Worm (Caenorhabditis elegans) whole organism, young adult: Measurements from ENCODE around the gene stdh-4.

Experiments used
- B0019.2 ChIP-seq: fragments of 200-800 bp; sonication (Bioruptor generic); conservative IDR thresholded peaks from 2 replicates; pipeline ENCODE4 v1.3.6; 2022; ENCODE audit warnings: missing genetic modification reagents, missing genetic modification characterization, missing compliant biosample characterization
- F22D6.2 ChIP-seq: sonication (generic microtip); optimal IDR thresholded peaks from 2 replicates; lab custom pipeline; 2016; ENCODE audit warnings: mild to moderate bottlenecking, missing genetic modification characterization, missing compliant biosample characterization
- F33H1.4 ChIP-seq: fragments of 200-800 bp; sonication (Bioruptor generic); IDR thresholded peaks from 2 replicates; pipeline ENCODE4 v1.3.6; 2022; ENCODE audit warnings: missing genetic modification reagents, missing genetic modification characterization, missing compliant biosample characterization
- F39B2.1 ChIP-seq: fragments of 200-800 bp; sonication (Bioruptor generic); IDR thresholded peaks from 2 replicates; pipeline ENCODE4 v1.3.6; 2022; ENCODE audit warnings: missing genetic modification reagents, missing genetic modification characterization, missing compliant biosample characterization
- F49E8.2 ChIP-seq: sonication (generic microtip); optimal IDR thresholded peaks from 3 replicates; lab custom pipeline; 2017; ENCODE audit warnings: missing genetic modification characterization, mild to moderate bottlenecking, missing compliant biosample characterization, antibody characterized with exemption, moderate library complexity; ENCODE audit not compliant: insufficient read depth
- F52B5.7 ChIP-seq: sonication (generic microtip); optimal IDR thresholded peaks from 2 replicates; lab custom pipeline; 2016; ENCODE audit warnings: mild to moderate bottlenecking, missing genetic modification characterization, missing compliant biosample characterization
- F57A8.1 ChIP-seq: fragments of 200-800 bp; sonication (Bioruptor generic); optimal IDR thresholded peaks from 2 replicates; lab custom pipeline; 2018; ENCODE audit warnings: mild to moderate bottlenecking, missing genetic modification characterization, moderate library complexity, missing compliant biosample characterization
- F57C9.4 ChIP-seq: sonication (generic microtip); optimal IDR thresholded peaks from 2 replicates; lab custom pipeline; 2017; ENCODE audit warnings: mild to moderate bottlenecking, missing genetic modification characterization, missing compliant biosample characterization
- T07F8.4 ChIP-seq: sonication (generic microtip); optimal IDR thresholded peaks from 2 replicates; lab custom pipeline; 2016; ENCODE audit warnings: mild to moderate bottlenecking, missing genetic modification characterization, moderate library complexity, missing compliant biosample characterization
- Y95B8A.8 ChIP-seq: fragments of 200-800 bp; sonication (Bioruptor generic); IDR thresholded peaks from 2 replicates; pipeline ENCODE4 v1.3.6; 2022; ENCODE audit warnings: missing genetic modification reagents, missing genetic modification characterization, missing compliant biosample characterization
- ZK185.1 ChIP-seq: sonication (generic microtip); optimal IDR thresholded peaks from 2 replicates; lab custom pipeline; 2016; ENCODE audit warnings: mild to moderate bottlenecking, missing genetic modification characterization, missing compliant biosample characterization; ENCODE audit not compliant: poor library complexity, severe bottlenecking
- atf-7 ChIP-seq: sonication (generic microtip); optimal IDR thresholded peaks from 2 replicates; lab custom pipeline; 2017; ENCODE audit warnings: mild to moderate bottlenecking, missing genetic modification characterization, missing compliant biosample characterization
- attf-5 ChIP-seq: fragments of 200-800 bp; sonication (Bioruptor generic); optimal IDR thresholded peaks from 2 replicates; lab custom pipeline; 2018; ENCODE audit warnings: mild to moderate bottlenecking, missing genetic modification characterization, missing compliant biosample characterization
- attf-6 ChIP-seq: fragments of 200-800 bp; sonication (Bioruptor generic); IDR thresholded peaks from 2 replicates; pipeline ENCODE4 v1.3.6; 2022; ENCODE audit warnings: missing genetic modification reagents, missing genetic modification characterization, missing compliant biosample characterization
- cebp-1 ChIP-seq, 2 experiments: fragments of 200-800 bp in 1 of 2; sonication (Bioruptor generic) in 1 of 2; sonication (generic microtip) in 1 of 2; IDR thresholded peaks in 1 of 2; optimal IDR thresholded peaks in 1 of 2; 2 replicates each; pipeline versions ENCODE4 v1.3.6 to Lab custom; 2017 to 2022; ENCODE audit warnings: missing compliant biosample characterization in 2 of 2, missing genetic modification characterization in 2 of 2, mild to moderate bottlenecking in 1 of 2, missing genetic modification reagents in 1 of 2, moderate library complexity in 1 of 2
- chd-7 ChIP-seq: sonication (generic microtip); optimal IDR thresholded peaks from 2 replicates; lab custom pipeline; 2016; ENCODE audit warnings: mild to moderate bottlenecking, missing genetic modification characterization, moderate library complexity, missing compliant biosample characterization
- dpl-1 ChIP-seq: fragments of 150-350 bp; optimal IDR thresholded peaks from 2 replicates; lab custom pipeline; 2014; ENCODE audit warnings: missing biosample characterization, missing genetic modification reagents, missing genetic modification characterization
- efl-1 ChIP-seq: fragments of 150-350 bp; optimal IDR thresholded peaks from 2 replicates; lab custom pipeline; 2014; ENCODE audit warnings: missing biosample characterization, missing genetic modification reagents, missing genetic modification characterization
- fkh-3 ChIP-seq: sonication (generic microtip); optimal IDR thresholded peaks from 2 replicates; lab custom pipeline; 2016; ENCODE audit warnings: mild to moderate bottlenecking, missing genetic modification characterization, missing compliant biosample characterization
- him-1 ChIP-seq: sonication (generic microtip); optimal IDR thresholded peaks from 2 replicates; lab custom pipeline; 2016; ENCODE audit warnings: missing genotype, missing genetic modification reagents, missing genetic modification characterization, missing compliant biosample characterization
- lin-35 ChIP-seq, 3 experiments: fragments of 150-350 bp in 2 of 3; sonication (generic microtip) in 1 of 3; optimal IDR thresholded peaks; 2 replicates each; lab custom pipeline; 2014 to 2018; ENCODE audit warnings: missing biosample characterization in 3 of 3, missing genetic modification characterization in 3 of 3, missing genetic modification reagents in 3 of 3
- lin-54 ChIP-seq: fragments of 200-800 bp; sonication (Bioruptor generic); optimal IDR thresholded peaks from 2 replicates; lab custom pipeline; 2018; ENCODE audit warnings: mild to moderate bottlenecking, missing genetic modification characterization, missing compliant biosample characterization
- lsl-1 ChIP-seq: fragments of 200-800 bp; sonication (Bioruptor generic); optimal IDR thresholded peaks from 2 replicates; lab custom pipeline; 2018; ENCODE audit warnings: mild to moderate bottlenecking, missing genetic modification characterization, moderate library complexity, missing compliant biosample characterization
- lsy-27 ChIP-seq: sonication (generic microtip); optimal IDR thresholded peaks from 2 replicates; lab custom pipeline; 2017; ENCODE audit warnings: missing genetic modification characterization, mild to moderate bottlenecking, missing compliant biosample characterization, antibody characterized with exemption, missing genotype, borderline replicate concordance; ENCODE audit not compliant: insufficient read depth
- madf-3 ChIP-seq: fragments of 200-800 bp; sonication (Bioruptor generic); IDR thresholded peaks from 2 replicates; pipeline ENCODE4 v1.3.6; 2022; ENCODE audit warnings: missing genetic modification reagents, missing genetic modification characterization, missing compliant biosample characterization
- madf-6 ChIP-seq: fragments of 200-800 bp; sonication (Bioruptor generic); IDR thresholded peaks from 2 replicates; pipeline ENCODE4 v1.3.6; 2022; ENCODE audit warnings: missing genetic modification reagents, missing genetic modification characterization, missing compliant biosample characterization
- mel-28 ChIP-seq: sonication (generic microtip); optimal IDR thresholded peaks from 2 replicates; lab custom pipeline; 2016; ENCODE audit warnings: borderline replicate concordance, mild to moderate bottlenecking, missing genetic modification characterization, missing compliant biosample characterization
- mxl-1 ChIP-seq: sonication (generic microtip); optimal IDR thresholded peaks from 2 replicates; lab custom pipeline; 2016; ENCODE audit warnings: missing genetic modification characterization, missing compliant biosample characterization
- nfyb-1 ChIP-seq: fragments of 200-800 bp; sonication (Bioruptor generic); IDR thresholded peaks from 2 replicates; pipeline ENCODE4 v1.3.6; 2022; ENCODE audit warnings: missing genetic modification reagents, missing genetic modification characterization, missing compliant biosample characterization
- nhr-120 ChIP-seq: fragments of 200-800 bp; sonication (Bioruptor generic); IDR thresholded peaks from 2 replicates; pipeline ENCODE4 v1.3.6; 2022; ENCODE audit warnings: missing genetic modification characterization, missing compliant biosample characterization
- nhr-90 ChIP-seq: sonication (generic microtip); optimal IDR thresholded peaks from 2 replicates; lab custom pipeline; 2016; ENCODE audit warnings: missing genotype, mild to moderate bottlenecking, missing genetic modification characterization, missing compliant biosample characterization
- pbrm-1 ChIP-seq: fragments of 200-800 bp; sonication (Bioruptor generic); IDR thresholded peaks from 2 replicates; pipeline ENCODE4 v1.3.6; 2022; ENCODE audit warnings: missing genetic modification reagents, missing genetic modification characterization, missing compliant biosample characterization
- repo-1 ChIP-seq: sonication (generic microtip); optimal IDR thresholded peaks from 2 replicates; lab custom pipeline; 2017; ENCODE audit warnings: mild to moderate bottlenecking, missing genetic modification characterization, missing compliant biosample characterization
- rpc-1 ChIP-seq, 2 experiments: fragments of 150-350 bp in 1 of 2; sonication (generic microtip) in 1 of 2; optimal IDR thresholded peaks; 2 replicates each; lab custom pipeline; 2014 to 2018; ENCODE audit warnings: missing biosample characterization in 1 of 2, missing genetic modification characterization in 1 of 2, missing genetic modification reagents in 1 of 2, missing genotype in 1 of 2
- snpc-1.1 ChIP-seq: sonication (generic microtip); optimal IDR thresholded peaks from 2 replicates; lab custom pipeline; 2017; ENCODE audit warnings: missing genetic modification characterization, mild to moderate bottlenecking, missing compliant biosample characterization, antibody characterized with exemption, moderate library complexity, missing genotype, missing genetic modification reagents; ENCODE audit not compliant: insufficient read depth
- snpc-3.4 ChIP-seq: sonication (generic microtip); optimal IDR thresholded peaks from 2 replicates; lab custom pipeline; 2017; ENCODE audit warnings: missing genetic modification characterization, mild to moderate bottlenecking, missing compliant biosample characterization, antibody characterized with exemption, moderate library complexity, missing genotype, missing genetic modification reagents
- snpc-4 ChIP-seq, 5 experiments: fragments of 150-350 bp in 1 of 5; sonication (generic microtip) in 4 of 5; optimal IDR thresholded peaks; 2 replicates each; lab custom pipeline; 2014 to 2018; ENCODE audit warnings: missing genetic modification characterization in 5 of 5, missing biosample characterization in 3 of 5, antibody characterized with exemption in 2 of 5, mild to moderate bottlenecking in 2 of 5, missing compliant biosample characterization in 2 of 5, missing genotype in 2 of 5, moderate library complexity in 2 of 5, missing genetic modification reagents in 1 of 5
- sptf-2 ChIP-seq: fragments of 200-800 bp; sonication (Bioruptor generic); optimal IDR thresholded peaks from 2 replicates; lab custom pipeline; 2018; ENCODE audit warnings: mild to moderate bottlenecking, missing genetic modification characterization, missing compliant biosample characterization
- unc-130 ChIP-seq: sonication (generic microtip); optimal IDR thresholded peaks from 2 replicates; lab custom pipeline; 2016; ENCODE audit warnings: missing genetic modification reagents, missing genetic modification characterization, missing compliant biosample characterization
- unc-62 ChIP-seq: fragments of 150-350 bp; optimal IDR thresholded peaks from 2 replicates; lab custom pipeline; 2014; ENCODE audit warnings: missing biosample characterization, missing genetic modification reagents, missing genetic modification characterization
- xnd-1 ChIP-seq: sonication (generic microtip); optimal IDR thresholded peaks from 2 replicates; lab custom pipeline; 2016; ENCODE audit warnings: missing genotype, missing genetic modification reagents, missing genetic modification characterization, missing compliant biosample characterization
- ztf-18 ChIP-seq: sonication (generic microtip); optimal IDR thresholded peaks from 2 replicates; lab custom pipeline; 2016; ENCODE audit warnings: missing genotype, mild to moderate bottlenecking, missing genetic modification characterization, missing compliant biosample characterization
- ztf-22 ChIP-seq: fragments of 200-800 bp; sonication (Bioruptor generic); optimal IDR thresholded peaks from 2 replicates; lab custom pipeline; 2018; ENCODE audit warnings: mild to moderate bottlenecking, missing genetic modification characterization, moderate library complexity, missing compliant biosample characterization
- ztf-25 ChIP-seq: fragments of 200-800 bp; sonication (Bioruptor generic); IDR thresholded peaks from 2 replicates; pipeline ENCODE4 v1.3.6; 2022; ENCODE audit warnings: missing genetic modification reagents, missing genetic modification characterization, missing compliant biosample characterization

Gene stdh-4

DNA sequence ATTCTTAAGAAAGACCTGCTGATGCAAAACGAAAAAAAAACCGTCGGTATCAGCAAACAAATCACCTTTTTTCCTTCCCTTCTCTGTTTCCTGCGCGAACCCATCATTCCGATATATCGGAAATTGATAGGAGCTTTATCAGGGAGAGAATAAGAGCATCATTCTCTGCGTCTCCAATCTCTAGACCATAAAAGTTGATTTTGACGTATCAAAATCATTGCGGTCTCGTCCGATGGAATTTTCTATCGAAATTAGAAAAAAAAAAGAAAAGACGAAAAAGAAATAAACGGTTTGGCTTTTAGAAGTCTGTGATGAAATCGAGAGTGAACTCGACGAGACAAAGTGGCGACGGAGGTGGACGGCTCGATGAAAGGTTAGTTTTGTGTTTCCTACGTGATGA, at the start of gene stdh-4:
Gene stdh-4 (plus strand): TSS at position 301 of the 400 bp plus-strand sequence.
- TF ChIP-seq B0019.2: no peak

ce11 chrV:8499407-8499806, 49.7 kb upstream of the stdh-4 start:
- TF ChIP-seq atf-7 (tag; lab: Kevin White, UChicago) (no peak), dpl-1 (no peak), ztf-18 (tag; lab: Kevin White, UChicago) (peak; percentile 67), lin-54 (GFP tag; lab: Kevin White, UChicago) (peak; percentile 12), xnd-1 (tag; lab: Kevin White, UChicago) (no peak), F39B2.1 (GFP tag; lab: Robert Waterston, UW) (peak; percentile 55; the same call in 1 of the 2 replicates), madf-6 (GFP tag; lab: Robert Waterston, UW) (peak; percentile 51; the same call in 1 of the 2 replicates), snpc-4 (GFP tag; optimal IDR thresholded peaks at IDR 0.05; lab: Kevin White, UChicago) (peak; percentile 77), snpc-4 (tag; optimal IDR thresholded peaks at IDR 0.05; lab: Kevin White, UChicago) (peak in 3 of 4 experiments; percentile 72 to 92 (median 85)), F57A8.1 (GFP tag; lab: Kevin White, UChicago) (no peak), pbrm-1 (peak; percentile 39; the same call in 1 of the 2 replicates), repo-1 (tag; lab: Kevin White, UChicago) (no peak), lsy-27 (no peak), mxl-1 (peak; percentile 56), Y95B8A.8 (0 out of 2 replicates have a peak, but pooled peaks have one; percentile 40), madf-3 (no peak), efl-1 (GFP tag; lab: Kevin White, UChicago) (no peak), ZK185.1 (tag; lab: Kevin White, UChicago) (no peak), nhr-120 (GFP tag; lab: Robert Waterston, UW) (no peak), nhr-90 (peak; percentile 71), unc-130 (GFP tag; lab: Kevin White, UChicago) (peak; percentile 1), attf-6 (GFP tag; lab: Robert Waterston, UW) (no peak), lsl-1 (GFP tag; lab: Kevin White, UChicago) (peak; percentile 43), ztf-25 (GFP tag; lab: Robert Waterston, UW) (0 out of 2 replicates have a peak, but pooled peaks have one; percentile 59), cebp-1 (GFP tag; IDR thresholded peaks at IDR 0.05; lab: Robert Waterston, UW) (no peak), cebp-1 (tag; optimal IDR thresholded peaks at IDR 0.05; lab: Kevin White, UChicago) (peak; percentile 30), snpc-3.4 (tag; lab: Kevin White, UChicago) (peak; percentile 24), mel-28 (no peak), F22D6.2 (no peak), fkh-3 (tag; lab: Kevin White, UChicago) (no peak), F33H1.4 (GFP tag; lab: Robert Waterston, UW) (0 out of 2 replicates have a peak, but pooled peaks have one; percentile 13), lin-35 (GFP tag; optimal IDR thresholded peaks at IDR 0.05; lab: Kevin White, UChicago) (no peak), snpc-1.1 (tag; lab: Kevin White, UChicago) (peak; percentile 84), F52B5.7 (tag; lab: Kevin White, UChicago) (no peak), ztf-22 (peak; percentile 8), sptf-2 (GFP tag; lab: Kevin White, UChicago) (peak; percentile 55), F57C9.4 (tag; lab: Kevin White, UChicago) (no peak), T07F8.4 (tag; lab: Kevin White, UChicago) (no peak), him-1 (tag; lab: Kevin White, UChicago) (peak; percentile 75), rpc-1 (optimal IDR thresholded peaks at IDR 0.05; lab: Kevin White, UChicago) (peak; percentile 55), rpc-1 (tag; optimal IDR thresholded peaks at IDR 0.05; lab: Kevin White, UChicago) (peak; percentile 83), attf-5 (GFP tag; lab: Kevin White, UChicago) (peak; percentile 29), F49E8.2 (tag; lab: Kevin White, UChicago) (no peak), chd-7 (tag; lab: Kevin White, UChicago) (no peak), nfyb-1 (no peak), unc-62 (GFP tag; lab: Kevin White, UChicago) (no peak)
